Fruit fly (Drosophila melanogaster) whole organism, embryonic: ENCODE measurements around the gene Sk1.

Experiments used
- CG30403 ChIP-seq: fragments of 200-800 bp; sonication (Bioruptor generic); optimal IDR thresholded peaks from 3 replicates; lab custom pipeline; 2016; ENCODE audit warnings: missing biosample characterization, missing genetic modification characterization
- Lpt ChIP-seq: fragments of >200 bp; optimal IDR thresholded peaks from 2 replicates; lab custom pipeline; 2018; ENCODE audit warnings: missing biosample characterization, missing genetic modification characterization
- Ravus ChIP-seq: fragments of 200-800 bp; sonication (Bioruptor generic); IDR thresholded peaks from 2 replicates; pipeline ENCODE4 v1.3.6; 2022; ENCODE audit warnings: missing biosample characterization, missing genetic modification characterization
- Spps ChIP-seq: fragments of 200-800 bp; sonication (Bioruptor generic); optimal IDR thresholded peaks from 2 replicates; lab custom pipeline; 2018; ENCODE audit warnings: missing biosample characterization, mild to moderate bottlenecking, missing genetic modification characterization
- esg ChIP-seq: fragments of 200-800 bp; sonication (Bioruptor generic); conservative IDR thresholded peaks from 2 replicates; pipeline ENCODE4 v1.3.6; 2022; ENCODE audit warnings: missing biosample characterization, missing genetic modification characterization
- fru ChIP-seq: fragments of >200 bp; optimal IDR thresholded peaks from 2 replicates; lab custom pipeline; 2017
- insv ChIP-seq, 2 experiments: fragments of 200-800 bp; sonication (Bioruptor generic); optimal IDR thresholded peaks; 3 replicates each; lab custom pipeline; 2016 to 2018; ENCODE audit warnings: missing biosample characterization in 2 of 2, missing genetic modification characterization in 2 of 2
- kah ChIP-seq: fragments of 200-800 bp; sonication (Bioruptor generic); optimal IDR thresholded peaks from 2 replicates; lab custom pipeline; 2018; ENCODE audit warnings: missing biosample characterization, mild to moderate bottlenecking, missing genetic modification characterization
- run ChIP-seq: fragments of 200-800 bp; sonication (Bioruptor generic); optimal IDR thresholded peaks from 3 replicates; lab custom pipeline; 2018; ENCODE audit warnings: missing biosample characterization, mild to moderate bottlenecking, missing genetic modification characterization
- seq ChIP-seq: fragments of 200-800 bp; sonication (Bioruptor generic); IDR thresholded peaks from 2 replicates; pipeline ENCODE4 v1.3.6; 2022; ENCODE audit warnings: missing biosample characterization, missing genetic modification characterization
- zf30C ChIP-seq: fragments of 200-800 bp; sonication (Bioruptor generic); optimal IDR thresholded peaks from 3 replicates; lab custom pipeline; 2018; ENCODE audit warnings: missing biosample characterization, mild to moderate bottlenecking, missing genetic modification characterization

dm6 chrX:11413090-11413489 is 29.2 kb upstream of the Sk1 start, which contains the start of gene Gr10b:
- TF ChIP-seq Lpt (no peak), Ravus (no peak), zf30C (no peak), kah (no peak), fru (no peak), CG30403 (GFP tag; lab: Kevin White, UChicago) (no peak), esg (GFP tag; lab: Robert Waterston, UW) (no peak), seq (no peak), Spps (tag; lab: Kevin White, UChicago) (no peak), insv (GFP tag; optimal IDR thresholded peaks at IDR 0.05; lab: Kevin White, UChicago) (no peak), run (no peak)
